Worm (Caenorhabditis elegans) whole organism, mixed stage, embryonic: ENCODE measurements around the gene F14D2.7.

ENCODE experiments used
- elt-1 ChIP-seq: sonication (generic microtip); optimal IDR thresholded peaks from 2 replicates; lab custom pipeline; 2017; ENCODE audit warnings: missing genetic modification characterization, mild to moderate bottlenecking, missing compliant biosample characterization, antibody characterized with exemption, moderate library complexity, borderline replicate concordance; ENCODE audit not compliant: insufficient read depth
- lin-13 ChIP-seq: fragments of 150-350 bp; optimal IDR thresholded peaks from 2 replicates; lab custom pipeline; 2014; ENCODE audit warnings: missing biosample characterization, missing genetic modification characterization
- nhr-237 ChIP-seq: fragments of 150-350 bp; optimal IDR thresholded peaks from 2 replicates; lab custom pipeline; 2014; ENCODE audit warnings: missing biosample characterization, missing genetic modification characterization
- snpc-4 ChIP-seq: fragments of 150-350 bp; optimal IDR thresholded peaks from 2 replicates; lab custom pipeline; 2014; ENCODE audit warnings: missing biosample characterization, missing genetic modification characterization
- tbx-8 ChIP-seq: fragments of 200-800 bp; sonication (Bioruptor generic); optimal IDR thresholded peaks from 2 replicates; lab custom pipeline; 2018; ENCODE audit warnings: mild to moderate bottlenecking, missing genetic modification characterization, moderate library complexity, missing compliant biosample characterization
- unc-62 ChIP-seq: fragments of 150-350 bp; optimal IDR thresholded peaks from 2 replicates; lab custom pipeline; 2014; ENCODE audit warnings: missing biosample characterization, missing genetic modification reagents, missing genetic modification characterization

DNA sequence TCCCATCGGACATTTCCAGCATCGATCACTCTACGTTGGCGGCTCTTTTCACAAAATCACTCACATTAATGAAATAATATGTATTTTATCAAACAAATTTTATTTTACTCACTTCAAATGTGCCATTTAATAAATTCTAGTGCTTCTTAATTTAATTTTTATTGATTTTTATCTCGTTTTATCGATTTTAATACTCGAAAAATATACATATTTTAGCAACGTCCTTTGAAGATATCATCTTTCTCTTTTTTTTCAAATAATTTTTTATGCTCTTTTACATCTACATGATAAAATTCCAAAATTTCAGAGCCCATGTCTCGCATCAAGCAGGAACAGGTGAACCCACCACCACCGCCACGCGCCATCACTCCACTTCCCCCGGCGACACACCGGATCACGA, 20.4 kb upstream of the F14D2.7 start, which contains the start of the genes lido-14 and bath-27:
- TF ChIP-seq snpc-4 (no peak), nhr-237 (tag; lab: Kevin White, UChicago) (no peak), unc-62 (GFP tag; lab: Kevin White, UChicago) (no peak), tbx-8 (GFP tag; lab: Kevin White, UChicago) (no peak), elt-1 (no peak), lin-13 (tag; lab: Kevin White, UChicago) (no peak)
